Worm (Caenorhabditis elegans) whole organism, L2 larva: ENCODE data around the gene R09F10.8.

Experiments
- Y55F3AM.14 ChIP-seq: fragments of 200-800 bp; sonication (Bioruptor generic); optimal IDR thresholded peaks from 2 replicates; lab custom pipeline; 2018; ENCODE audit warnings: mild to moderate bottlenecking, missing genetic modification characterization, missing compliant biosample characterization
- ZK546.5 ChIP-seq: sonication (generic microtip); optimal IDR thresholded peaks from 2 replicates; lab custom pipeline; 2017; ENCODE audit warnings: missing biosample characterization, missing genetic modification characterization
- elt-3 ChIP-seq: sonication (generic microtip); optimal IDR thresholded peaks from 2 replicates; lab custom pipeline; 2017; ENCODE audit warnings: missing biosample characterization, missing genetic modification characterization
- lin-11 ChIP-seq: fragments of 150-350 bp; sonication (generic microtip); optimal IDR thresholded peaks from 2 replicates; lab custom pipeline; 2014; ENCODE audit warnings: missing biosample characterization, missing genetic modification characterization, inconsistent platforms, mixed read lengths
- lin-13 ChIP-seq: fragments of 150-350 bp; optimal IDR thresholded peaks from 2 replicates; lab custom pipeline; 2014; ENCODE audit warnings: missing biosample characterization, missing genetic modification reagents, missing genetic modification characterization
- lin-39 ChIP-seq: fragments of 150-350 bp; optimal IDR thresholded peaks from 2 replicates; lab custom pipeline; 2014; ENCODE audit warnings: missing biosample characterization, missing genetic modification reagents, missing genetic modification characterization
- mbf-1 ChIP-seq: sonication (generic microtip); optimal IDR thresholded peaks from 2 replicates; lab custom pipeline; 2017; ENCODE audit warnings: missing biosample characterization, missing genetic modification characterization
- skn-1 ChIP-seq: sonication (generic microtip); optimal IDR thresholded peaks from 2 replicates; lab custom pipeline; 2017; ENCODE audit warnings: missing biosample characterization, missing genetic modification characterization
- unc-62 ChIP-seq: fragments of 150-350 bp; optimal IDR thresholded peaks from 2 replicates; lab custom pipeline; 2014; ENCODE audit warnings: missing biosample characterization, missing genetic modification reagents, missing genetic modification characterization
- zag-1 ChIP-seq: fragments of 150-350 bp; optimal IDR thresholded peaks from 2 replicates; lab custom pipeline; 2014; ENCODE audit warnings: missing biosample characterization, missing genetic modification characterization

DNA sequence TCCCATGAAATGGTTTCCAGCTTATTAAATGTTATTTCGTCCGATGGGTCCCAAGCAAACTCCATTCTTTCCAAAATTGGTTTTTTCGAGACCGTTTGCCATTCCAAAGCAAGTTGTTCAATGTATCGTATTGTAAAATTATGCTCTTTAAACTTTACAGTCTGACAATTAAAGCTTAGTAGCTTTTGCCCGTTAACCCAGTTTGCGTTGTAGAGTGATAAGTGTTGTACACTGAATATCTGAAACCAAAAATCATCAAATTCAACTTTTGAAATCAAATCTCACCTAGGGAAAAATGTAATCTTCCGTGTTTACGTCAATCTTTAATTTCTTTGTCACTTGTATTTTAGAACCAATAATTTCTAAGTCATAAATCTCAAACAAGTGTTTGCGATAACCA, 28.9 kb downstream of the R09F10.8 start:
- no peak for TF ChIP-seq mbf-1 (tag; lab: Kevin White, UChicago)
- no peak for TF ChIP-seq lin-39
- no peak for TF ChIP-seq zag-1 (tag; lab: Kevin White, UChicago)
- no peak for TF ChIP-seq Y55F3AM.14 (GFP tag; lab: Kevin White, UChicago)
- no peak for TF ChIP-seq lin-13 (GFP tag; lab: Kevin White, UChicago)
- TF ChIP-seq ZK546.5 (tag; lab: Kevin White, UChicago): no peak
- TF ChIP-seq unc-62 (GFP tag; lab: Kevin White, UChicago): no peak
- no peak for TF ChIP-seq lin-11
- no peak for TF ChIP-seq skn-1 (tag; lab: Kevin White, UChicago)
- no peak for TF ChIP-seq elt-3 (tag; lab: Kevin White, UChicago)
